Fruit fly (Drosophila melanogaster): ENCODE data around the gene disco-r.
A peak's percentile ranks its signal among the peaks of the same experiment; 100 is the strongest.

Gene disco-r

dm6 chrX:16103482-16103881, 45.3 kb downstream of the disco-r start (continued):
- TF ChIP-seq CG14965 (GFP tag; optimal IDR thresholded peaks at IDR 0.05; ENCODE audit: borderline replicate concordance) (no peak), seq (GFP tag; IDR thresholded peaks at IDR 0.05) (0 out of 2 replicates have a peak, but pooled peaks have one; percentile 45), CG4328 (GFP tag; optimal IDR thresholded peaks at IDR 0.05) (no peak), Blimp-1 (GFP tag; optimal IDR thresholded peaks at IDR 0.05) (peak; percentile 41), knrl (GFP tag; IDR thresholded peaks at IDR 0.05; ENCODE audit: partially characterized antibody) (no peak), CG1603 (tag; optimal IDR thresholded peaks at IDR 0.05) (no peak), CG16815 (GFP tag; optimal IDR thresholded peaks at IDR 0.05) (no peak), CG32532 (GFP tag; IDR thresholded peaks at IDR 0.05) (peak; percentile 59; the same call in 1 of the 2 replicates), caup (GFP tag; optimal IDR thresholded peaks at IDR 0.05; ENCODE audit: severe bottlenecking) (no peak), CG5953 (GFP tag; IDR thresholded peaks at IDR 0.05) (no peak), kni (GFP tag; optimal IDR thresholded peaks at IDR 0.05) (no peak), dmrt11E (tag; optimal IDR thresholded peaks at IDR 0.05) (no peak), CG31224 (GFP tag; IDR thresholded peaks at IDR 0.05) (peak; percentile 24; the same call in 1 of the 2 replicates), Oli (tag; optimal IDR thresholded peaks at IDR 0.05) (no peak), CG1602 (GFP tag; optimal IDR thresholded peaks at IDR 0.05) (peak; percentile 33), unpg (GFP tag; optimal IDR thresholded peaks at IDR 0.05) (peak; percentile 38), tgo (GFP tag; IDR thresholded peaks at IDR 0.05) (peak; percentile 68), CG11247 (GFP tag; IDR thresholded peaks at IDR 0.05) (peak; percentile 38; the same call in 1 of the 2 replicates), B-H1 (GFP tag; IDR thresholded peaks at IDR 0.05) (peak; percentile 14; the same call in 1 of the 3 replicates), CG9797 (GFP tag; optimal IDR thresholded peaks at IDR 0.05) (no peak), E2f2 (GFP tag; IDR thresholded peaks at IDR 0.05) (0 out of 2 replicates have a peak, but pooled peaks have one; percentile 32), CG10147 (GFP tag; optimal IDR thresholded peaks at IDR 0.05) (no peak), CG1024 (GFP tag; IDR thresholded peaks at IDR 0.05) (no peak), ranshi (GFP tag; IDR thresholded peaks at IDR 0.05) (peak; percentile 55; the same call in 1 of the 2 replicates), btn (GFP tag; optimal IDR thresholded peaks at IDR 0.05) (no peak), emc (GFP tag; optimal IDR thresholded peaks at IDR 0.05) (no peak), CG10654 (GFP tag; optimal IDR thresholded peaks at IDR 0.05) (peak; percentile 52), CG4360 (GFP tag; IDR thresholded peaks at IDR 0.05) (no peak), rib (GFP tag; IDR thresholded peaks at IDR 0.05) (no peak), CG9817 (tag; optimal IDR thresholded peaks at IDR 0.05) (no peak), CG12155 (GFP tag; optimal IDR thresholded peaks at IDR 0.05) (peak; percentile 4), HLHmδ (GFP tag; optimal IDR thresholded peaks at IDR 0.05) (no peak), CG12219 (GFP tag; optimal IDR thresholded peaks at IDR 0.05) (no peak), lbe (GFP tag; optimal IDR thresholded peaks at IDR 0.05) (no peak), ssp (GFP tag; IDR thresholded peaks at IDR 0.05) (peak; percentile 34; the same call in 1 of the 2 replicates), CG6272 (GFP tag; IDR thresholded peaks at IDR 0.05) (0 out of 2 replicates have a peak, but pooled peaks have one; percentile 24), B-H2 (GFP tag; optimal IDR thresholded peaks at IDR 0.05) (no peak), pan (optimal IDR thresholded peaks at IDR 0.05) (no peak), pan (GFP tag; optimal IDR thresholded peaks at IDR 0.05 in 1 of 2, IDR thresholded peaks at IDR 0.05 in 1 of 2) (peak in 1 of 2 experiments; percentile 60), CG7357 (GFP tag; IDR thresholded peaks at IDR 0.05) (no peak), CG7556 (GFP tag; optimal IDR thresholded peaks at IDR 0.05) (no peak), scrt (GFP tag; optimal IDR thresholded peaks at IDR 0.05) (no peak), HHEX (GFP tag; optimal IDR thresholded peaks at IDR 0.05) (peak; percentile 30), CG30431 (GFP tag; optimal IDR thresholded peaks at IDR 0.05) (no peak), Drgx (GFP tag; IDR thresholded peaks at IDR 0.05) (0 out of 2 replicates have a peak, but pooled peaks have one; percentile 22), CG30020 (tag; optimal IDR thresholded peaks at IDR 0.05) (no peak), al (GFP tag; IDR thresholded peaks at IDR 0.05) (0 out of 2 replicates have a peak, but pooled peaks have one; percentile 13), chinmo (GFP tag; IDR thresholded peaks at IDR 0.05; ENCODE audit: partially characterized antibody) (no peak), oc (tag; optimal IDR thresholded peaks at IDR 0.05) (no peak), luna (GFP tag; optimal IDR thresholded peaks at IDR 0.05) (no peak)

Data from whole organism, embryonic.